Worm (Caenorhabditis elegans): Measurements from ENCODE around the gene srt-74.

srt-74 gene

DNA sequence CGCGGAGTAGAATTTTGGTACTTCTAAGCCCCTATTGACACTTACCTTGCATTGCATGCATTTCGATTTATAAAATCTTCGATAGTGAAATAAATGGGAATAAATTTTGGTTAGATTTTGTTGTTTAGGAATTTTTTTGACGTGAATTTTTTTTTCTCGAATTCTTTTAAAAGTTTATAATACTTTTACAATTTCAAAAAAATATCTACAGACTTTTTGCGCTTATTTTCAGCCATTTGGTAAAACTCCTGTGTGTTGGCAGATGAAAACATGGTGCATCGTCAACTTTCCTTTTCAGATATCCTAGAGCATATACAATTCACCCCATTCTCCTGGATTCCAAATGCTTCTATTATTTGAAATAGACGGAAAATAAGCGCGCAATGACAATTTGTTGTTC is 8.5 kb upstream of the srt-74 start, which contains the start of gene F14D7.18:
TSS of gene F14D7.18 (minus strand) at position 101 of the 400 bp plus-strand sequence.
- TF ChIP-seq aly-2 (tag; optimal IDR thresholded peaks at IDR 0.05) (no peak), skn-1 (tag; optimal IDR thresholded peaks at IDR 0.05) (no peak), unc-62 (GFP tag; optimal IDR thresholded peaks at IDR 0.05) (no peak), ztf-4 (tag; optimal IDR thresholded peaks at IDR 0.05) (no peak), nhr-25 (tag; optimal IDR thresholded peaks at IDR 0.05) (no peak), fos-1 (tag; optimal IDR thresholded peaks at IDR 0.05) (no peak), hmg-11 (tag; optimal IDR thresholded peaks at IDR 0.05) (no peak), nfya-1 (tag; optimal IDR thresholded peaks at IDR 0.05; ENCODE audit: insufficient read depth) (no peak), ceh-9 (tag; optimal IDR thresholded peaks at IDR 0.05) (no peak), ceh-28 (tag; optimal IDR thresholded peaks at IDR 0.05) (no peak), ceh-82 (tag; optimal IDR thresholded peaks at IDR 0.05) (no peak), mdl-1 (tag; optimal IDR thresholded peaks at IDR 0.05) (no peak), nhr-11 (tag; optimal IDR thresholded peaks at IDR 0.05) (no peak)

DNA sequence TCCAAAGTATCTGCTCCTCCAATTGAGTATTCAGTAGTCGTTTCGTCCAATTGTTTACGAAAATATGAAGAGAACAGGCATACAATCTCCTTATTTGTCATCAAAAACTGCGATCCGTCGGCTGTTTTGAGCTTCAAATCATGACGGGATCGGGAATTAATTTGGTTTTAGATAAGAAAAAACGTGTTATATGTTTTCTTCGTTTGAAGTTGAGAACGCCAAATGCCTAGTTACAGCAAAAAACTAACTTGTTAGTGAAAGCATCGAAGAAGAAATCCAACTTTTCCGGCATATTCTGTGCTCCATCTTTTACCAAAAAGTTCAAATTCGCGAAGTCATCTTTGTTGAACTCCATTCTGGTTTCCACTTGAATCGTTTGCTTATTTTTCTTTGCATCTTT is 7.2 kb upstream of the srt-74 start, which contains the start of gene F14D7.1:
TSS of gene F14D7.1 (minus strand) at position 101 of the 400 bp plus-strand sequence.
- TF ChIP-seq ceh-82 (tag; optimal IDR thresholded peaks at IDR 0.05), result no peak
- no peak for TF ChIP-seq fkh-10 (GFP tag; optimal IDR thresholded peaks at IDR 0.05)

DNA sequence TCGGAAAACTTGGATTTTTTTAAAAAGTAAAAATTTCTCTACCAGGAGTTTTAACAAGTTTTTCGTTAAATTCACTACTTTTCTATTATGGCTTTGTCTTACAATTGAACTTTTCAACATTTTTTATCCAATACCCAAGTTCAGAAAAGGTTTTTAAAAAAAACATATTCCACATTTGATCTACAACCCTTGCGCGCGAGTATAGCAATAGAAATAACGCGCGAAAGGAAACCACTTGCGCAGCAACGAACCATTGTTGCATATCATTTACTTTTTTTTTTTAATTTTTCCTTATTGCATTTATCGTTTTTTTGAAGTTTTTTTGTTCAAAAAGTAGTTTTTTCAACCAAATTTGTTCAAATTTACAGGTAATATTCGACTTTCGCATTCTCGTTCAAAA is 3.7 kb upstream of the srt-74 start, which contains the start of gene F40G12.11:
TSS of gene F40G12.11 (plus strand) at position 369 of the 400 bp plus-strand sequence.
- TF ChIP-seq hmg-11 (tag; optimal IDR thresholded peaks at IDR 0.05) (no peak), egl-5 (tag; optimal IDR thresholded peaks at IDR 0.05) (no peak), elt-3 (tag; optimal IDR thresholded peaks at IDR 0.05) (no peak), pha-4 (tag; optimal IDR thresholded peaks at IDR 0.05) (no peak), elt-2 (tag; optimal IDR thresholded peaks at IDR 0.05) (no peak), nhr-28 (tag; optimal IDR thresholded peaks at IDR 0.05) (no peak), ceh-28 (tag; optimal IDR thresholded peaks at IDR 0.05) (no peak), jun-1 (tag; optimal IDR thresholded peaks at IDR 0.05) (no peak), ceh-16 (tag; optimal IDR thresholded peaks at IDR 0.05) (no peak), ceh-82 (tag; optimal IDR thresholded peaks at IDR 0.05) (no peak), egl-27 (tag; optimal IDR thresholded peaks at IDR 0.05) (no peak), ama-1 (optimal IDR thresholded peaks at IDR 0.05) (no peak), nhr-67 (tag; optimal IDR thresholded peaks at IDR 0.05) (no peak), R02D3.7 (tag; optimal IDR thresholded peaks at IDR 0.05) (no peak), nhr-12 (tag; optimal IDR thresholded peaks at IDR 0.05) (no peak), lin-39 (tag; optimal IDR thresholded peaks at IDR 0.05) (no peak), ztf-4 (tag; optimal IDR thresholded peaks at IDR 0.05) (no peak), nfya-1 (tag; optimal IDR thresholded peaks at IDR 0.05; ENCODE audit: insufficient read depth) (no peak), ceh-9 (tag; optimal IDR thresholded peaks at IDR 0.05) (no peak), ztf-11 (tag; optimal IDR thresholded peaks at IDR 0.05) (no peak)

DNA sequence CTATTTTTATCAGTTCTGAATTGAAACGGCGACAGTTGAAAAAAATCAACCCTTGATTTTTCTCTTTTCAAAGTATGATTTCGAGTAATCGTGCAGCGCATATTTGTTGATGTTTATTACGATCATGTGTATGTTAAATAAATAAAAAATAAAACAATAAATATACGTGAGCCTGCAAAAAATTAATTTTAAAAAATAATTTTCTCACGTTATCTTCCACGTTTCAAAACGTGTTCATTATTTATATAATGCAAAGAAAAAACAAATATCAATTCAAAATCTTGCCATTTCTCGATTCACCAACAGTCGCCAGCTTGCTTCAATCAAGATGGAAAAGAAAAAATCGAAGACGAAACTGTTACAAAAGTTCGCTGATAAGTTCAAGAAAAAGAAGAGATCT is 1.1 kb upstream of the srt-74 start, which contains the start of gene F40G12.10:
TSS of gene F40G12.10 (plus strand) at position 301 of the 400 bp plus-strand sequence.
- TF ChIP-seq nhr-76 (tag; optimal IDR thresholded peaks at IDR 0.05), result no peak
- no peak for TF ChIP-seq nhr-43 (tag; optimal IDR thresholded peaks at IDR 0.05; ENCODE audit: poor library complexity, severe bottlenecking)
- no peak for TF ChIP-seq ZK546.5 (tag; optimal IDR thresholded peaks at IDR 0.05)
- TF ChIP-seq nhr-23 (tag; optimal IDR thresholded peaks at IDR 0.05), result no peak
- TF ChIP-seq fkh-10 (GFP tag; optimal IDR thresholded peaks at IDR 0.05), result no peak

ce11 chrV:14279777-14280176 is 2.3 kb downstream of the srt-74 start, which contains the start of gene srt-33:
Gene srt-33 (minus strand): TSS chrV:14279877.
- TF ChIP-seq lin-15B (tag; optimal IDR thresholded peaks at IDR 0.05) (no peak), nhr-67 (tag; optimal IDR thresholded peaks at IDR 0.05) (no peak), unc-39 (tag; optimal IDR thresholded peaks at IDR 0.05) (no peak), fkh-10 (GFP tag; optimal IDR thresholded peaks at IDR 0.05) (no peak), egl-5 (tag; optimal IDR thresholded peaks at IDR 0.05) (no peak), ceh-16 (tag; optimal IDR thresholded peaks at IDR 0.05) (no peak), lsy-12 (tag; optimal IDR thresholded peaks at IDR 0.05) (no peak), nhr-237 (tag; optimal IDR thresholded peaks at IDR 0.05) (no peak), aly-2 (tag; optimal IDR thresholded peaks at IDR 0.05) (no peak), elt-3 (tag; optimal IDR thresholded peaks at IDR 0.05) (no peak), hmg-11 (tag; optimal IDR thresholded peaks at IDR 0.05) (no peak), nhr-12 (tag; optimal IDR thresholded peaks at IDR 0.05) (no peak), sea-2 (GFP tag; optimal IDR thresholded peaks at IDR 0.05) (no peak)
